Fruit fly (Drosophila melanogaster): ENCODE results near the gene mge.

mge gene

DNA sequence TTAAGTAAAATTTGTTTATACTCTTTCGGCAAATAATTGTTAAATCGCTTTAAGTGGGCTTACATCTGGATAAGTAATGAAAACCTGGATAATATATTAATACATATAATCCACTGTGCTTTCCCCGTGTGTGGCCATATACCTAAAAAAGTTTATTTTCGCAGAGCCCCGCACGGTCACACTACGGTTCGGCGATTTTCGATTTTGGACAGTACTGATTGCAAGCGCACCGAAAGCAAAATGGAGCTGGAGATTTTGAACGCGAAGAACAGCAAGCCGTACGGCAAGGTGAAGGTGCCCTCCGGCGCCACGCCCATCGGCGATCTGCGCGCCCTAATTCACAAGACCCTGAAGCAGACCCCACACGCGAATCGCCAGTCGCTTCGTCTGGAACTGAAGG is 6.4 kb downstream of the mge start, which contains the start of gene Sc2 (continued):
- TF ChIP-seq D19A (tag; optimal IDR thresholded peaks at IDR 0.05), result no peak
- TF ChIP-seq CG7963 (GFP tag; IDR thresholded peaks at IDR 0.05; ENCODE audit: partially characterized antibody), result 0 out of 3 replicates have a peak, but pooled peaks have one; percentile 53
- no peak for TF ChIP-seq CG17385 (GFP tag; optimal IDR thresholded peaks at IDR 0.05)
- TF ChIP-seq Bteb2 (GFP tag; optimal IDR thresholded peaks at IDR 0.05), result no peak
- no peak for TF ChIP-seq jing (GFP tag; optimal IDR thresholded peaks at IDR 0.05)
- TF ChIP-seq ci (GFP tag; IDR thresholded peaks at IDR 0.05), result 0 out of 3 replicates have a peak, but pooled peaks have one; percentile 9
- no peak for TF ChIP-seq ab (GFP tag; optimal IDR thresholded peaks at IDR 0.05)
- TF ChIP-seq CG31365 (tag; optimal IDR thresholded peaks at IDR 0.05), result no peak
- 0 out of 2 replicates have a peak, but pooled peaks have one; percentile 12 for TF ChIP-seq Dref (GFP tag; IDR thresholded peaks at IDR 0.05)
- no peak for TF ChIP-seq fd64A (GFP tag; optimal IDR thresholded peaks at IDR 0.05)
- TF ChIP-seq CG13894 (tag; optimal IDR thresholded peaks at IDR 0.05), result no peak
- no peak for TF ChIP-seq sens (GFP tag)
- no peak for TF ChIP-seq CG2120 (GFP tag; optimal IDR thresholded peaks at IDR 0.05)
- no peak for TF ChIP-seq Atf3 (GFP tag; optimal IDR thresholded peaks at IDR 0.05)
- TF ChIP-seq HLHmδ (GFP tag; optimal IDR thresholded peaks at IDR 0.05), result no peak
- TF ChIP-seq ssp (GFP tag; IDR thresholded peaks at IDR 0.05), result peak; percentile 42; the same call in 1 of the 2 replicates
- TF ChIP-seq zen2 (GFP tag; IDR thresholded peaks at IDR 0.05; ENCODE audit: partially characterized antibody), result no peak
- no peak for TF ChIP-seq CG1832 (GFP tag; optimal IDR thresholded peaks at IDR 0.05)
- TF ChIP-seq Poxn (GFP tag; IDR thresholded peaks at IDR 0.05), result no peak
- TF ChIP-seq MESR4 (GFP tag; optimal IDR thresholded peaks at IDR 0.05), result peak; percentile 65
- TF ChIP-seq Hsf (GFP tag; optimal IDR thresholded peaks at IDR 0.05), result no peak
- TF ChIP-seq CG9609 (GFP tag; optimal IDR thresholded peaks at IDR 0.05), result no peak
- TF ChIP-seq CG17361 (GFP tag; IDR thresholded peaks at IDR 0.05), result no peak
- no peak for TF ChIP-seq maf-S (GFP tag; optimal IDR thresholded peaks at IDR 0.05)
- no peak; the same call in 1 of the 2 replicates for TF ChIP-seq CG13287 (GFP tag; IDR thresholded peaks at IDR 0.05; ENCODE audit: partially characterized antibody)
- no peak for TF ChIP-seq ken (GFP tag; IDR thresholded peaks at IDR 0.05)
- TF ChIP-seq C15 (GFP tag; IDR thresholded peaks at IDR 0.05), result no peak
- peak; percentile 23; the same call in 1 of the 2 replicates for TF ChIP-seq Ptx1 (GFP tag; IDR thresholded peaks at IDR 0.05)
- TF ChIP-seq CG2889 (GFP tag; IDR thresholded peaks at IDR 0.05), result no peak
- no peak; the same call in 1 of the 2 replicates for TF ChIP-seq ranshi (GFP tag; IDR thresholded peaks at IDR 0.05)
- no peak for TF ChIP-seq B-H1 (GFP tag; IDR thresholded peaks at IDR 0.05)
- 0 out of 2 replicates have a peak, but pooled peaks have one; percentile 17 for TF ChIP-seq NFAT (GFP tag; IDR thresholded peaks at IDR 0.05)
- no peak for TF ChIP-seq pum (GFP tag; optimal IDR thresholded peaks at IDR 0.05)
- no peak for TF ChIP-seq Trl (optimal IDR thresholded peaks at IDR 0.05)
- no peak for TF ChIP-seq Trl (GFP tag; optimal IDR thresholded peaks at IDR 0.05)
- no peak for TF ChIP-seq Blimp-1 (GFP tag; optimal IDR thresholded peaks at IDR 0.05)
- no peak for TF ChIP-seq Side (GFP tag; optimal IDR thresholded peaks at IDR 0.05)
- TF ChIP-seq pho (GFP tag; optimal IDR thresholded peaks at IDR 0.05), result no peak
- TF ChIP-seq hkb (optimal IDR thresholded peaks at IDR 0.05), result no peak
- TF ChIP-seq hkb (GFP tag; IDR thresholded peaks at IDR 0.05), result no peak
- no peak for TF ChIP-seq Dip3 (GFP tag; optimal IDR thresholded peaks at IDR 0.05)
- TF ChIP-seq p53 (GFP tag; optimal IDR thresholded peaks at IDR 0.05), result no peak
- 0 out of 2 replicates have a peak, but pooled peaks have one; percentile 5 for TF ChIP-seq H2.0 (GFP tag; IDR thresholded peaks at IDR 0.05)
- TF ChIP-seq tll (GFP tag; optimal IDR thresholded peaks at IDR 0.05), result no peak
- no peak for TF ChIP-seq CG11093 (GFP tag; IDR thresholded peaks at IDR 0.05)
- TF ChIP-seq kah (GFP tag; optimal IDR thresholded peaks at IDR 0.05), result no peak
- TF ChIP-seq Mrtf (GFP tag; IDR thresholded peaks at IDR 0.05), result no peak
- TF ChIP-seq kay (GFP tag; optimal IDR thresholded peaks at IDR 0.05), result no peak
- TF ChIP-seq emc (GFP tag; optimal IDR thresholded peaks at IDR 0.05), result no peak
- TF ChIP-seq Sox100B (GFP tag; optimal IDR thresholded peaks at IDR 0.05), result no peak
- peak; percentile 39 for TF ChIP-seq Lhr (GFP tag; optimal IDR thresholded peaks at IDR 0.05)
- TF ChIP-seq slbo (GFP tag; IDR thresholded peaks at IDR 0.05), result peak; percentile 53; the same call in 1 of the 2 replicates
- no peak for TF ChIP-seq Adf1 (GFP tag; IDR thresholded peaks at IDR 0.05)

All from whole organism, embryonic.